Worm (Caenorhabditis elegans) whole organism, L4 larva: Measurements from ENCODE around the gene Y41C4A.7.
A peak's percentile ranks its signal among the peaks of the same experiment; 100 is the strongest.

Source experiments
- D1046.2 ChIP-seq: fragments of 200-800 bp; sonication (Bioruptor generic); IDR thresholded peaks from 2 replicates; pipeline ENCODE4 v1.3.6; 2022; ENCODE audit warnings: missing genetic modification characterization, missing compliant biosample characterization
- F44E2.7 ChIP-seq: fragments of 200-800 bp; sonication (Bioruptor generic); IDR thresholded peaks from 2 replicates; pipeline ENCODE4 v2.1.2; 2022; ENCODE audit warnings: missing genetic modification characterization, missing compliant biosample characterization
- R02D3.7 ChIP-seq: fragments of 150-350 bp; sonication (generic microtip); optimal IDR thresholded peaks from 3 replicates; lab custom pipeline; 2014; ENCODE audit warnings: missing biosample characterization, missing genetic modification characterization
- Y5F2A.4 ChIP-seq: fragments of 200-800 bp; sonication (Bioruptor generic); optimal IDR thresholded peaks from 2 replicates; lab custom pipeline; 2018; ENCODE audit warnings: mild to moderate bottlenecking, missing genetic modification characterization, missing compliant biosample characterization
- aha-1 ChIP-seq: fragments of 150-350 bp; peaks from one replicate; lab custom pipeline; 2014; ENCODE audit warnings: missing biosample characterization, missing genetic modification characterization
- aly-2 ChIP-seq: sonication (generic microtip); optimal IDR thresholded peaks from 2 replicates; lab custom pipeline; 2018; ENCODE audit warnings: missing biosample characterization, missing genetic modification characterization
- ceh-44 ChIP-seq: fragments of 200-800 bp; sonication (Bioruptor generic); IDR thresholded peaks from 2 replicates; pipeline ENCODE4 v1.3.6; 2022; ENCODE audit warnings: missing genetic modification reagents, missing genetic modification characterization, missing compliant biosample characterization
- daf-16 ChIP-seq, 3 experiments: sonication (generic microtip); optimal IDR thresholded peaks; 2 replicates each; lab custom pipeline; 2016 to 2017; ENCODE audit warnings: missing genetic modification characterization in 3 of 3, missing genetic modification reagents in 3 of 3, mild to moderate bottlenecking in 2 of 3, missing compliant biosample characterization in 2 of 3, missing biosample characterization in 1 of 3, moderate library complexity in 1 of 3
- daf-8 ChIP-seq: fragments of 200-800 bp; sonication (Bioruptor generic); IDR thresholded peaks from 2 replicates; pipeline ENCODE4 v1.3.6; 2022; ENCODE audit warnings: missing genetic modification characterization, missing compliant biosample characterization
- dmd-6 ChIP-seq: fragments of 200-800 bp; sonication (Bioruptor generic); IDR thresholded peaks from 2 replicates; pipeline ENCODE4 v1.3.6; 2022; ENCODE audit warnings: missing genetic modification reagents, missing genetic modification characterization, missing compliant biosample characterization
- duxl-1 ChIP-seq: sonication (generic microtip); optimal IDR thresholded peaks from 2 replicates; lab custom pipeline; 2016; ENCODE audit warnings: mild to moderate bottlenecking, missing genetic modification characterization, moderate library complexity, missing compliant biosample characterization; ENCODE audit not compliant: poor library complexity
- dve-1 ChIP-seq: sonication (generic microtip); optimal IDR thresholded peaks from 2 replicates; lab custom pipeline; 2017; ENCODE audit warnings: antibody characterized with exemption, mild to moderate bottlenecking, missing genetic modification characterization, missing compliant biosample characterization; ENCODE audit not compliant: insufficient read depth
- fkh-10 ChIP-seq: fragments of 150-350 bp; optimal IDR thresholded peaks from 2 replicates; lab custom pipeline; 2014; ENCODE audit warnings: missing biosample characterization, missing genetic modification reagents, missing genetic modification characterization
- gei-8 ChIP-seq: fragments of 200-800 bp; sonication (Bioruptor generic); optimal IDR thresholded peaks from 2 replicates; lab custom pipeline; 2018; ENCODE audit warnings: mild to moderate bottlenecking, missing genetic modification characterization, missing compliant biosample characterization
- hif-1 ChIP-seq, 2 experiments: sonication (generic microtip); optimal IDR thresholded peaks; 2 replicates each; lab custom pipeline; 2016 to 2017; ENCODE audit warnings: missing compliant biosample characterization in 2 of 2, missing genetic modification characterization in 2 of 2, missing genetic modification reagents in 2 of 2, missing genotype in 2 of 2, mild to moderate bottlenecking in 1 of 2
- hlh-11 ChIP-seq: fragments of 200-800 bp; sonication (Bioruptor generic); optimal IDR thresholded peaks from 2 replicates; lab custom pipeline; 2018; ENCODE audit warnings: mild to moderate bottlenecking, missing genetic modification characterization, missing compliant biosample characterization
- lin-1 ChIP-seq: fragments of 200-800 bp; sonication (Bioruptor generic); IDR thresholded peaks from 2 replicates; pipeline ENCODE4 v1.3.6; 2022; ENCODE audit warnings: missing genetic modification reagents, missing genetic modification characterization, missing compliant biosample characterization
- lin-15B ChIP-seq: fragments of 150-350 bp; sonication (generic microtip); optimal IDR thresholded peaks from 3 replicates; lab custom pipeline; 2014; ENCODE audit warnings: missing biosample characterization, missing genetic modification characterization
- lin-29 ChIP-seq: fragments of 200-800 bp; sonication (Bioruptor generic); IDR thresholded peaks from 2 replicates; pipeline ENCODE4 v1.3.6; 2022; ENCODE audit warnings: missing genetic modification reagents, missing genetic modification characterization, missing compliant biosample characterization
- mdl-1 ChIP-seq, 2 experiments: fragments of 150-350 bp in 1 of 2; sonication (generic microtip) in 1 of 2; optimal IDR thresholded peaks; 2 replicates each; lab custom pipeline; 2014 to 2017; ENCODE audit warnings: missing biosample characterization in 2 of 2, missing genetic modification characterization in 2 of 2
- mxl-3 ChIP-seq: fragments of 200-800 bp; sonication (Bioruptor generic); optimal IDR thresholded peaks from 2 replicates; lab custom pipeline; 2018; ENCODE audit warnings: mild to moderate bottlenecking, missing genetic modification characterization, missing compliant biosample characterization
- nhr-111 ChIP-seq: fragments of 200-800 bp; sonication (Bioruptor generic); optimal IDR thresholded peaks from 2 replicates; lab custom pipeline; 2018; ENCODE audit warnings: mild to moderate bottlenecking, missing genetic modification characterization, missing compliant biosample characterization
- nhr-237 ChIP-seq: sonication (generic microtip); optimal IDR thresholded peaks from 2 replicates; lab custom pipeline; 2017; ENCODE audit warnings: missing biosample characterization, missing genetic modification characterization
- nhr-28 ChIP-seq: fragments of 150-350 bp; optimal IDR thresholded peaks from 2 replicates; lab custom pipeline; 2014; ENCODE audit warnings: missing biosample characterization, missing genetic modification characterization
- nhr-41 ChIP-seq: fragments of 200-800 bp; sonication (Bioruptor generic); IDR thresholded peaks from 2 replicates; pipeline ENCODE4 v1.3.6; 2022; ENCODE audit warnings: missing genetic modification reagents, missing genetic modification characterization, missing compliant biosample characterization
- nhr-42 ChIP-seq: fragments of 200-800 bp; sonication (Bioruptor generic); IDR thresholded peaks from 2 replicates; pipeline ENCODE4 v1.3.6; 2022; ENCODE audit warnings: missing genetic modification characterization, missing compliant biosample characterization
- nhr-77 ChIP-seq: fragments of 150-350 bp; optimal IDR thresholded peaks from 2 replicates; lab custom pipeline; 2014; ENCODE audit warnings: missing biosample characterization, missing genetic modification characterization
- sdz-12 ChIP-seq: fragments of 200-800 bp; sonication (Bioruptor generic); optimal IDR thresholded peaks from 2 replicates; lab custom pipeline; 2018; ENCODE audit warnings: mild to moderate bottlenecking, missing genetic modification characterization, missing compliant biosample characterization
- set-16 ChIP-seq: fragments of 200-800 bp; sonication (Bioruptor generic); IDR thresholded peaks from 2 replicates; pipeline ENCODE4 v1.3.6; 2022; ENCODE audit warnings: missing genetic modification reagents, missing genetic modification characterization, missing compliant biosample characterization
- skn-1 ChIP-seq: fragments of 150-350 bp; optimal IDR thresholded peaks from 2 replicates; lab custom pipeline; 2014; ENCODE audit warnings: missing biosample characterization, missing genetic modification characterization
- spr-3 ChIP-seq: fragments of 200-800 bp; sonication (Bioruptor generic); optimal IDR thresholded peaks from 2 replicates; lab custom pipeline; 2018; ENCODE audit warnings: mild to moderate bottlenecking, missing genetic modification characterization, missing compliant biosample characterization
- zag-1 ChIP-seq: fragments of 150-350 bp; optimal IDR thresholded peaks from 2 replicates; lab custom pipeline; 2014; ENCODE audit warnings: missing biosample characterization, missing genetic modification characterization
- zfp-3 ChIP-seq: fragments of 200-800 bp; sonication (Bioruptor generic); conservative IDR thresholded peaks from 2 replicates; pipeline ENCODE4 v1.3.6; 2022; ENCODE audit warnings: missing genetic modification reagents, missing genetic modification characterization, missing compliant biosample characterization
- ztf-11 ChIP-seq: fragments of 150-350 bp; optimal IDR thresholded peaks from 2 replicates; lab custom pipeline; 2014; ENCODE audit warnings: missing biosample characterization, missing genetic modification characterization
- ztf-7 ChIP-seq: fragments of 150-350 bp; optimal IDR thresholded peaks from 2 replicates; lab custom pipeline; 2014; ENCODE audit warnings: missing biosample characterization, missing genetic modification characterization

Gene Y41C4A.7

DNA sequence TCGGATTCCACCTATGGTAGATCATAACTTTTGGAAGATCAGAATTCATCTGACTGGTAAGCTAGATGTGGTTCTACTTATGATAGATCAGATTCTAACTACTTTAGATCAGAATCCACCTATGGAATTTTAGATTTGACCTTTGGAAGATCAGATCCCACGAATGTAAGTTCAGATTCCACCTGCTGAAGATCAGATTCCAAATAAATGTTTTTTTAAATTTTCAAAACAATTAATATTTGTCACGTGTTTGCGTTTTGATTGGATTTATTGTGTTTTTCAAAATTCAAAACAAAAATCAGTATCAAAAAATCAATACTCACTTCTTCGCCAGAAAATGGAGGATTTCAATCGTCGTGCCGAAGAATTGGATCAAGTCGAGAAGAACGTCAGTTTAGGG is at the start of gene Y41C4A.7:
Gene Y41C4A.7 (plus strand): TSS at position 301 of the 400 bp plus-strand sequence.
- TF ChIP-seq gei-8 (GFP tag; lab: Kevin White, UChicago) (no peak), mxl-3 (no peak), sdz-12 (GFP tag; lab: Kevin White, UChicago) (no peak), Y5F2A.4 (GFP tag; lab: Kevin White, UChicago) (no peak), ztf-11 (tag; lab: Kevin White, UChicago) (no peak), daf-8 (no peak), mdl-1 (tag; optimal IDR thresholded peaks at IDR 0.05; lab: Kevin White, UChicago) (no peak), aly-2 (no peak), nhr-77 (no peak), lin-15B (no peak), F44E2.7 (GFP tag; lab: Robert Waterston, UW) (no peak), duxl-1 (tag; lab: Kevin White, UChicago) (no peak), daf-16 (GFP tag; optimal IDR thresholded peaks at IDR 0.05; lab: Kevin White, UChicago) (no peak), daf-16 (tag; optimal IDR thresholded peaks at IDR 0.05; lab: Kevin White, UChicago) (no peak), skn-1 (tag; lab: Kevin White, UChicago) (no peak), nhr-237 (tag; lab: Kevin White, UChicago) (no peak), dmd-6 (GFP tag; lab: Robert Waterston, UW) (no peak), R02D3.7 (tag; lab: Kevin White, UChicago) (no peak), nhr-111 (GFP tag; lab: Kevin White, UChicago) (no peak)

DNA sequence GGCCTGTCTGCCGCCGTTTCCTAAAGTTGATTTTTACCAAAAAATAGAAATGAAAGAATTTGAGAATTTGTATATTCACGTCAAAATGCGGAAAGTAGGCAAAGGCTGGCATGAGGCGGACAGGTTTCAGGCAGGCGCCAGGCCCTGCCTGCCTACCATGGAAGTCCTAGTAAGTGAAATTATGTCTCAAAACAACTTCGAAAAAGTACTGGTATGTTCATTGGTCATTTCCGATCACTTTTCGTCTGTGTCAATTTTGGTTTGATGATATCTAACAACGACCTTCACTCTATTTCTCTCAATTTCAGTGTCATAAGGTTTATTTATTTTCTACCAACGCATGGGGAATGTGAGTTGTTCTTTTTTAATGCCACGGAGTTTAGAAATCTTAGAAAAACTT is 48.5 kb upstream of the Y41C4A.7 start, which contains the start of gene faah-6:
Gene faah-6 (plus strand): TSS at position 301 of the 400 bp plus-strand sequence.
- TF ChIP-seq zfp-3 (GFP tag; lab: Robert Waterston, UW) = no peak
- peak; percentile 76 for TF ChIP-seq aha-1 (tag; lab: Kevin White, UChicago)
- TF ChIP-seq ztf-7 (tag; lab: Kevin White, UChicago) = no peak

DNA sequence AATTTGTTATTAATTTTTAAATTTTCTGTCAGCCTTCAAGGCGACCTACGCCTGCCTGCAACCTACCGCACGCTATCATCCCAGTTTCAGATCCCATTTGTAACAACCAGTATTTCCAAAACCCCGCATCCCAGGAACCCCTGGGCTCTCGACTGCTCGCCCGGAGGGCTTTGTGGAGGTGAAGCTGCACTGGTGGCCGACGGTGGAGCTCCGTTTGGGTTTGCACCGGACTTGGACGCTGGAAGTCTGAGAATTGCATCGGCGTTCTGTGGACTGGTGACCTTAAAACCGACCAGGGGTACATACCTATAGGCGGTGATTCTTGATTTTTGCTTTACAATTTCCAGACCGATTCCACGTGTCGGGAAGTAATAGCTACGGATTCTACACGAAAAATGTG is 47.2 kb upstream of the Y41C4A.7 start:
- TF ChIP-seq set-16 (peak; percentile 81), spr-3 (GFP tag; lab: Kevin White, UChicago) (no peak), hlh-11 (no peak), dmd-6 (GFP tag; lab: Robert Waterston, UW) (no peak), nhr-42 (GFP tag; lab: Robert Waterston, UW) (no peak), D1046.2 (GFP tag; lab: Robert Waterston, UW) (0 out of 2 replicates have a peak, but pooled peaks have one; percentile 18), dve-1 (tag; lab: Kevin White, UChicago) (no peak), lin-1 (GFP tag; lab: Robert Waterston, UW) (no peak)
- TF ChIP-seq, all 104 proteins: peak for 2

DNA sequence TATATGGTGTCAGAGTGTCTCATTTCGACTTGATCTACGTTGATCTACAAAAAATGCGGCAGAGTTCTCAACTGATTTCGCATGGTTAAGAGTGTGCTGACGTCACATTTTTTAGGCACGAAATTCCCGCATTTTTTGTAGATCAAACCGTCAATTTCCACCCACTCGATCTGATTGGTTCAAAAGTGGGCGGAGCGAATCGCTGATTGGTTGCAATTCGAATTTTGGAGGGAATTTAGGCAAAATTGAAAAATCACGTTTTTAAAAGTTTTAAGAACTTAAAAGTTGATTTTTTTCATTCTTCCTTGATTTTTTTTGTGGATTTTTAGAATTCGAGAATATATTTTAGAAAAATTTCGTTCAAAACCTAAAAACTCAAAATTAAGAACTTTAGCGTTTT is 42.3 kb upstream of the Y41C4A.7 start:
- TF ChIP-seq fkh-10 (GFP tag; lab: Kevin White, UChicago) = no peak
- no peak for TF ChIP-seq zag-1 (tag; lab: Kevin White, UChicago)
- TF ChIP-seq zfp-3 (GFP tag; lab: Robert Waterston, UW) = no peak
- no peak for TF ChIP-seq ztf-7 (tag; lab: Kevin White, UChicago)
- no peak for TF ChIP-seq R02D3.7 (tag; lab: Kevin White, UChicago)
- TF ChIP-seq nhr-28 = no peak
- TF ChIP-seq set-16 = no peak
- TF ChIP-seq ceh-44 = no peak
- no peak for TF ChIP-seq nhr-41 (GFP tag; lab: Robert Waterston, UW)
- TF ChIP-seq lin-29 = no peak
- TF ChIP-seq hif-1 (tag; optimal IDR thresholded peaks at IDR 0.05; lab: Kevin White, UChicago) = no peak
